Fruit fly (Drosophila melanogaster): ENCODE measurements around the gene CG32856.

DNA sequence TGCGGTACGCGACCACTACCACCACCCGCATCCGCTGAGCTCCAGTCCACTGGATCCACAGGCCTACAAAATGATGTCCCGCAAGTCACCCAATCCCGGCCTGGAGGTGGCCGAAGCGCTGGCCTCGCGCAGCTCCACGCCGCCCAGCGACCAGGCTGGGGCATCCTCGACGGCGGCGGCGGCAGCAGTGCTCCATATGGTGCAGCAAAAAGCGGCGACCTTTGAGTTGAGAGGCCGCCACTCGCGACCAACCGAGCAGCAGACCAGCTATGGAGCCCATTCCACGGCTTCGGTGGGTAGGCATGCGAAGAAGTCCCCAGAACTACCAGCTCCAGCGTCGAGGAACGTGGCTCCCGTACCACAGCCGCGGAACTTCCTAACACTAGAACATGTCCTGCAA is 35.1 kb downstream of the CG32856 start:
- TF ChIP-seq OdsH (GFP tag; optimal IDR thresholded peaks at IDR 0.05) (no peak), Eip75B (GFP tag; optimal IDR thresholded peaks at IDR 0.05) (no peak), pdm3 (GFP tag; optimal IDR thresholded peaks at IDR 0.05) (no peak), Blimp-1 (GFP tag; optimal IDR thresholded peaks at IDR 0.05) (no peak), CG6792 (GFP tag; optimal IDR thresholded peaks at IDR 0.05) (no peak), topi (GFP tag; optimal IDR thresholded peaks at IDR 0.05) (no peak), CG11902 (GFP tag; optimal IDR thresholded peaks at IDR 0.05) (no peak), CG6808 (GFP tag; optimal IDR thresholded peaks at IDR 0.05) (no peak)
